Worm (Caenorhabditis elegans): Measurements from ENCODE around the gene tpk-1.

ce11 chrIII:8913469-8913868 lies 1.5 kb downstream of the tpk-1 start, which contains the start of gene trxr-2:
- no peak for TF ChIP-seq F37D6.2 (tag; optimal IDR thresholded peaks at IDR 0.05)
- no peak for TF ChIP-seq mep-1 (tag; optimal IDR thresholded peaks at IDR 0.05)
- no peak for TF ChIP-seq spr-3 (GFP tag; optimal IDR thresholded peaks at IDR 0.05)
- no peak for TF ChIP-seq snpc-4 (tag; optimal IDR thresholded peaks at IDR 0.05)
- TF ChIP-seq ZK337.2 (GFP tag; IDR thresholded peaks at IDR 0.05) = no peak
- no peak for TF ChIP-seq unc-62 (GFP tag; optimal IDR thresholded peaks at IDR 0.05 in 1 of 2)
- no peak for TF ChIP-seq unc-62 (tag; optimal IDR thresholded peaks at IDR 0.05)
- TF ChIP-seq jun-1 (tag; optimal IDR thresholded peaks at IDR 0.05) = no peak
